Fruit fly (Drosophila melanogaster): ENCODE measurements around the gene hng3.

Gene hng3

dm6 chr3L:704661-705543 lies 50.4 kb downstream of the hng3 start (continued):
- TF ChIP-seq Neu2 (GFP tag; optimal IDR thresholded peaks at IDR 0.05; ENCODE audit: borderline replicate concordance): no peak
- 0 out of 2 replicates have a peak, but pooled peaks have one; percentile 38 for TF ChIP-seq klu (GFP tag; IDR thresholded peaks at IDR 0.05)
- no peak for TF ChIP-seq Spps (tag; optimal IDR thresholded peaks at IDR 0.05)
- no peak for TF ChIP-seq Doc2 (GFP tag; IDR thresholded peaks at IDR 0.05)
- TF ChIP-seq Max (GFP tag; optimal IDR thresholded peaks at IDR 0.05): peak; percentile 14
- TF ChIP-seq Nf-YA (GFP tag; IDR thresholded peaks at IDR 0.05): 0 out of 2 replicates have a peak, but pooled peaks have one; percentile 25
- TF ChIP-seq pfk (GFP tag; optimal IDR thresholded peaks at IDR 0.05): no peak
- 0 out of 3 replicates have a peak, but pooled peaks have one; percentile 11 for TF ChIP-seq CG11695 (GFP tag; IDR thresholded peaks at IDR 0.05)
- peak; percentile 13 for TF ChIP-seq CG2678 (tag; optimal IDR thresholded peaks at IDR 0.05)
- TF ChIP-seq crol (GFP tag; IDR thresholded peaks at IDR 0.05): 0 out of 2 replicates have a peak, but pooled peaks have one; percentile 6
- peak; percentile 60 for TF ChIP-seq CG6689 (GFP tag; IDR thresholded peaks at IDR 0.05)
- no peak for TF ChIP-seq NC2α (GFP tag; optimal IDR thresholded peaks at IDR 0.05)
- no peak for TF ChIP-seq fu2 (GFP tag; optimal IDR thresholded peaks at IDR 0.05)
- no peak for TF ChIP-seq eve (GFP tag; optimal IDR thresholded peaks at IDR 0.05)
- no peak for TF ChIP-seq CG7963 (GFP tag; IDR thresholded peaks at IDR 0.05; ENCODE audit: partially characterized antibody)
- no peak for TF ChIP-seq CG32772 (GFP tag; IDR thresholded peaks at IDR 0.05)
- no peak for TF ChIP-seq CG5180 (GFP tag; optimal IDR thresholded peaks at IDR 0.05)
- no peak for TF ChIP-seq Med (GFP tag)
- TF ChIP-seq CG9215 (GFP tag; IDR thresholded peaks at IDR 0.05): peak; percentile 22; the same call in 1 of the 2 replicates
- peak; percentile 28 for TF ChIP-seq fd96Cb (tag; optimal IDR thresholded peaks at IDR 0.05)
- TF ChIP-seq grau (tag; optimal IDR thresholded peaks at IDR 0.05): peak; percentile 10
- no peak for TF ChIP-seq CG11456 (GFP tag; IDR thresholded peaks at IDR 0.05)
- no peak for TF ChIP-seq bigmax (GFP tag; optimal IDR thresholded peaks at IDR 0.05)
- TF ChIP-seq CG12942 (GFP tag; optimal IDR thresholded peaks at IDR 0.05): no peak
- TF ChIP-seq CG31441 (GFP tag; IDR thresholded peaks at IDR 0.05): peak; percentile 45; the same call in 1 of the 2 replicates
- TF ChIP-seq schlank (tag; optimal IDR thresholded peaks at IDR 0.05): no peak
- no peak for TF ChIP-seq pros (GFP tag; optimal IDR thresholded peaks at IDR 0.05)
- no peak for TF ChIP-seq disco-r (GFP tag; optimal IDR thresholded peaks at IDR 0.05)
- no peak for TF ChIP-seq CG8290 (GFP tag; optimal IDR thresholded peaks at IDR 0.05)
- no peak for TF ChIP-seq CG8290 (tag; optimal IDR thresholded peaks at IDR 0.05)
- TF ChIP-seq HLH54F (GFP tag; optimal IDR thresholded peaks at IDR 0.05): no peak
- TF ChIP-seq CG13296 (GFP tag; optimal IDR thresholded peaks at IDR 0.05): no peak
- peak; percentile 3 for TF ChIP-seq Hsf (GFP tag; optimal IDR thresholded peaks at IDR 0.05)
- no peak for TF ChIP-seq rib (GFP tag; IDR thresholded peaks at IDR 0.05)
- TF ChIP-seq ttk (GFP tag; IDR thresholded peaks at IDR 0.05): no peak
- no peak for TF ChIP-seq CG4282 (GFP tag; optimal IDR thresholded peaks at IDR 0.05)
- peak; percentile 56 for TF ChIP-seq dysf (GFP tag; IDR thresholded peaks at IDR 0.05)
- TF ChIP-seq bowl (GFP tag; IDR thresholded peaks at IDR 0.05): no peak
- no peak for TF ChIP-seq dm (GFP tag; optimal IDR thresholded peaks at IDR 0.05)
- TF ChIP-seq CG10366 (GFP tag; IDR thresholded peaks at IDR 0.05): peak; percentile 56
- peak; percentile 99 for TF ChIP-seq CG13894 (tag; optimal IDR thresholded peaks at IDR 0.05)
- TF ChIP-seq Mrtf (GFP tag; IDR thresholded peaks at IDR 0.05): no peak
- TF ChIP-seq phol (tag; optimal IDR thresholded peaks at IDR 0.05): peak; percentile 37
- peak; percentile 56; the same call in 1 of the 2 replicates for TF ChIP-seq ara (GFP tag; IDR thresholded peaks at IDR 0.05)
- TF ChIP-seq BtbVII (GFP tag; optimal IDR thresholded peaks at IDR 0.05): no peak
- no peak for TF ChIP-seq CG43689 (GFP tag; IDR thresholded peaks at IDR 0.05)
- no peak for TF ChIP-seq lola (GFP tag; optimal IDR thresholded peaks at IDR 0.05)
- TF ChIP-seq fd102C (GFP tag; optimal IDR thresholded peaks at IDR 0.05): no peak
- TF ChIP-seq CG17829 (tag; optimal IDR thresholded peaks at IDR 0.05): peak; percentile 20
- TF ChIP-seq run (tag; optimal IDR thresholded peaks at IDR 0.05): no peak

Data from whole organism, embryonic.